Fruit fly (Drosophila melanogaster) whole organism, embryonic: ENCODE measurements around the gene Dcps.
A peak's percentile ranks its signal among the peaks of the same experiment; 100 is the strongest.

ENCODE experiments used
- Ada2b ChIP-seq: fragments of 200-800 bp; sonication (Bioruptor generic); IDR thresholded peaks from 2 replicates; pipeline ENCODE4 v1.3.6; 2022; ENCODE audit warnings: missing biosample characterization, missing genetic modification characterization
- Aef1 ChIP-seq: fragments of 200-800 bp; sonication (Bioruptor generic); IDR thresholded peaks from 3 replicates; pipeline ENCODE4 v1.3.6; 2022; ENCODE audit warnings: missing biosample characterization, missing genetic modification characterization
- Awh ChIP-seq: fragments of 200-800 bp; sonication (Bioruptor generic); IDR thresholded peaks from 2 replicates; pipeline ENCODE4, ENCODE4 v1.3.6; 2022; ENCODE audit warnings: missing biosample characterization, missing genetic modification characterization
- B-H1 ChIP-seq: fragments of 200-800 bp; sonication (Bioruptor generic); IDR thresholded peaks from 3 replicates; pipeline ENCODE4 v1.3.6; 2022; ENCODE audit warnings: missing biosample characterization, missing genetic modification characterization
- Bteb2 ChIP-seq: fragments of 200-800 bp; sonication (Bioruptor generic); optimal IDR thresholded peaks from 2 replicates; lab custom pipeline; 2016; ENCODE audit warnings: missing biosample characterization, missing genetic modification characterization
- CG10267 ChIP-seq: fragments of 200-800 bp; sonication (Bioruptor generic); optimal IDR thresholded peaks from 2 replicates; lab custom pipeline; 2018; ENCODE audit warnings: missing biosample characterization, mild to moderate bottlenecking, missing genetic modification characterization, moderate library complexity
- CG12391 ChIP-seq: fragments of 200-800 bp; sonication (Bioruptor generic); optimal IDR thresholded peaks from 3 replicates; lab custom pipeline; 2018; ENCODE audit warnings: missing biosample characterization, mild to moderate bottlenecking, missing genetic modification characterization, moderate library complexity
- CG13894 ChIP-seq: fragments of 200-800 bp; sonication (Bioruptor generic); optimal IDR thresholded peaks from 3 replicates; lab custom pipeline; 2018; ENCODE audit warnings: missing biosample characterization, mild to moderate bottlenecking, missing genetic modification characterization, moderate library complexity
- CG14710 ChIP-seq: fragments of 200-800 bp; sonication (Bioruptor generic); optimal IDR thresholded peaks from 3 replicates; lab custom pipeline; 2019; ENCODE audit warnings: missing biosample characterization, mild to moderate bottlenecking, missing genetic modification characterization, moderate library complexity
- CG15696 ChIP-seq: fragments of 200-800 bp; sonication (Bioruptor generic); optimal IDR thresholded peaks from 2 replicates; lab custom pipeline; 2019; ENCODE audit warnings: missing biosample characterization, mild to moderate bottlenecking, missing genetic modification characterization, moderate library complexity
- CG1603 ChIP-seq: fragments of 200-800 bp; sonication (Bioruptor generic); optimal IDR thresholded peaks from 2 replicates; lab custom pipeline; 2019; ENCODE audit warnings: missing biosample characterization, mild to moderate bottlenecking, missing genetic modification characterization, moderate library complexity
- CG17186 ChIP-seq: fragments of 200-800 bp; sonication (Bioruptor generic); optimal IDR thresholded peaks from 3 replicates; lab custom pipeline; 2017; ENCODE audit warnings: missing biosample characterization, missing genetic modification reagents, missing genetic modification characterization
- CG1792 ChIP-seq: fragments of 200-800 bp; sonication (Bioruptor generic); optimal IDR thresholded peaks from 2 replicates; lab custom pipeline; 2016; ENCODE audit warnings: missing biosample characterization, missing genetic modification characterization
- CG2875 ChIP-seq: fragments of 200-800 bp; sonication (Bioruptor generic); optimal IDR thresholded peaks from 2 replicates; lab custom pipeline; 2017; ENCODE audit warnings: missing biosample characterization, mild to moderate bottlenecking, missing genetic modification characterization, missing genetic modification reagents
- CG31224 ChIP-seq: fragments of 200-800 bp; sonication (Bioruptor generic); IDR thresholded peaks from 2 replicates; pipeline ENCODE4 v1.3.6; 2022; ENCODE audit warnings: missing biosample characterization, missing genetic modification characterization
- CG34376 ChIP-seq: fragments of 200-800 bp; sonication (Bioruptor generic); optimal IDR thresholded peaks from 2 replicates; lab custom pipeline; 2018; ENCODE audit warnings: missing biosample characterization, mild to moderate bottlenecking, missing genetic modification characterization
- CG43689 ChIP-seq: fragments of 200-800 bp; sonication (Bioruptor generic); IDR thresholded peaks from 2 replicates; pipeline ENCODE4 v1.3.6; 2022; ENCODE audit warnings: missing biosample characterization, missing genetic modification characterization
- CG6854 ChIP-seq: fragments of 200-800 bp; sonication (Bioruptor generic); optimal IDR thresholded peaks from 3 replicates; lab custom pipeline; 2017; ENCODE audit warnings: missing biosample characterization, mild to moderate bottlenecking, missing genetic modification characterization
- CG7963 ChIP-seq: fragments of 200-800 bp; sonication (Bioruptor generic); IDR thresholded peaks from 3 replicates; pipeline ENCODE4 v1.3.6; 2022; ENCODE audit warnings: missing biosample characterization, missing genetic modification characterization; ENCODE audit not compliant: partially characterized antibody
- CG8388 ChIP-seq: fragments of 200-800 bp; sonication (Bioruptor generic); optimal IDR thresholded peaks from 2 replicates; lab custom pipeline; 2019; ENCODE audit warnings: missing biosample characterization, mild to moderate bottlenecking, missing genetic modification characterization, moderate library complexity
- CG9817 ChIP-seq: fragments of 200-800 bp; sonication (Bioruptor generic); optimal IDR thresholded peaks from 2 replicates; lab custom pipeline; 2018; ENCODE audit warnings: missing biosample characterization, mild to moderate bottlenecking, missing genetic modification characterization, moderate library complexity
- Chrac-16 ChIP-seq: fragments of 200-800 bp; sonication (Bioruptor generic); optimal IDR thresholded peaks from 3 replicates; lab custom pipeline; 2016; ENCODE audit warnings: missing biosample characterization, missing genetic modification characterization
- Dad ChIP-seq: fragments of 200-800 bp; sonication (Bioruptor generic); optimal IDR thresholded peaks from 3 replicates; lab custom pipeline; 2016; ENCODE audit warnings: missing biosample characterization, missing genetic modification characterization
- ERR ChIP-seq: fragments of 200-800 bp; sonication (Bioruptor generic); optimal IDR thresholded peaks from 2 replicates; lab custom pipeline; 2016; ENCODE audit warnings: missing biosample characterization, missing genetic modification characterization
- HLH54F ChIP-seq: fragments of 200-800 bp; sonication (Bioruptor generic); optimal IDR thresholded peaks from 3 replicates; lab custom pipeline; 2016; ENCODE audit warnings: missing biosample characterization, missing genetic modification characterization
- Hmr ChIP-seq: fragments of 200-800 bp; sonication (Bioruptor generic); optimal IDR thresholded peaks from 3 replicates; lab custom pipeline; 2017; ENCODE audit warnings: mild to moderate bottlenecking, missing biosample characterization, missing genetic modification reagents, missing genetic modification characterization
- NFAT ChIP-seq: fragments of 200-800 bp; sonication (Bioruptor generic); IDR thresholded peaks from 2 replicates; pipeline ENCODE4 v1.3.6; 2022; ENCODE audit warnings: missing biosample characterization, missing genetic modification characterization
- Ptx1 ChIP-seq: fragments of 200-800 bp; sonication (Bioruptor generic); IDR thresholded peaks from 2 replicates; pipeline ENCODE4 v1.3.6; 2022; ENCODE audit warnings: missing biosample characterization, missing genetic modification characterization
- TFAM ChIP-seq: fragments of 200-800 bp; sonication (Bioruptor generic); optimal IDR thresholded peaks from 2 replicates; lab custom pipeline; 2017; ENCODE audit warnings: missing biosample characterization, missing genetic modification characterization, inconsistent platforms
- abd-A ChIP-seq: fragments of 200-800 bp; sonication (Bioruptor generic); optimal IDR thresholded peaks from 3 replicates; lab custom pipeline; 2019; ENCODE audit warnings: missing biosample characterization, mild to moderate bottlenecking, missing genetic modification characterization, moderate library complexity
- dimm ChIP-seq: fragments of 200-800 bp; sonication (Bioruptor generic); IDR thresholded peaks from 2 replicates; pipeline ENCODE4 v1.3.6; 2022; ENCODE audit warnings: missing biosample characterization, missing genetic modification characterization
- dysf ChIP-seq: fragments of 200-800 bp; sonication (Bioruptor generic); IDR thresholded peaks from 3 replicates; pipeline ENCODE4 v1.3.6; 2022; ENCODE audit warnings: missing biosample characterization, missing genetic modification characterization
- fd64A ChIP-seq: fragments of 200-800 bp; sonication (Bioruptor generic); optimal IDR thresholded peaks from 3 replicates; lab custom pipeline; 2018; ENCODE audit warnings: missing biosample characterization, mild to moderate bottlenecking, missing genetic modification characterization
- fu2 ChIP-seq: fragments of 200-800 bp; sonication (Bioruptor generic); optimal IDR thresholded peaks from 2 replicates; lab custom pipeline; 2016; ENCODE audit warnings: missing biosample characterization, missing genetic modification characterization
- grn ChIP-seq: fragments of 200-800 bp; sonication (Bioruptor generic); optimal IDR thresholded peaks from 3 replicates; lab custom pipeline; 2017; ENCODE audit warnings: missing biosample characterization, missing genetic modification characterization
- gt ChIP-seq: fragments of 200-800 bp; sonication (Bioruptor generic); IDR thresholded peaks from 2 replicates; pipeline ENCODE4 v1.3.6; 2022; ENCODE audit warnings: missing biosample characterization, missing genetic modification characterization
- hbn ChIP-seq: fragments of 200-800 bp; sonication (Bioruptor generic); IDR thresholded peaks from 2 replicates; pipeline ENCODE4 v1.3.6; 2022; ENCODE audit warnings: missing biosample characterization, missing genetic modification characterization; ENCODE audit not compliant: partially characterized antibody
- lola ChIP-seq, 3 experiments: fragments of >200 bp in 2 of 3; fragments of 200-800 bp in 1 of 3; sonication (Bioruptor generic) in 1 of 3; optimal IDR thresholded peaks; 2 replicates each; lab custom pipeline; 2017 to 2019; ENCODE audit warnings: missing biosample characterization in 3 of 3, missing genetic modification characterization in 3 of 3, mild to moderate bottlenecking in 1 of 3, moderate library complexity in 1 of 3
- maf-S ChIP-seq: fragments of 200-800 bp; sonication (Bioruptor generic); optimal IDR thresholded peaks from 2 replicates; lab custom pipeline; 2016; ENCODE audit warnings: missing biosample characterization, missing genetic modification characterization
- nau ChIP-seq: fragments of 200-800 bp; sonication (Bioruptor generic); optimal IDR thresholded peaks from 3 replicates; lab custom pipeline; 2017; ENCODE audit warnings: missing biosample characterization, mild to moderate bottlenecking, missing genetic modification characterization, missing genetic modification reagents
- prd ChIP-seq, 3 experiments: fragments of >200 bp in 2 of 3; fragments of 200-800 bp in 1 of 3; sonication (Bioruptor generic) in 1 of 3; optimal IDR thresholded peaks in 2 of 3; IDR thresholded peaks in 1 of 3; 2 replicates in 2 of 3; 3 replicates in 1 of 3; pipeline versions ENCODE4 v1.3.6 to Lab custom; 2017 to 2022; ENCODE audit warnings: missing biosample characterization in 1 of 3, missing genetic modification characterization in 1 of 3
- repo ChIP-seq: fragments of 200-800 bp; sonication (Bioruptor generic); optimal IDR thresholded peaks from 2 replicates; lab custom pipeline; 2016; ENCODE audit warnings: missing biosample characterization, missing genetic modification characterization
- sc ChIP-seq, 3 experiments: fragments of >200 bp in 2 of 3; fragments of 200-800 bp in 1 of 3; sonication (Bioruptor generic) in 1 of 3; optimal IDR thresholded peaks; 2 replicates in 2 of 3; 3 replicates in 1 of 3; lab custom pipeline; 2017; ENCODE audit warnings: mild to moderate bottlenecking in 1 of 3, missing biosample characterization in 1 of 3, missing genetic modification characterization in 1 of 3, missing genetic modification reagents in 1 of 3
- sob ChIP-seq: fragments of 200-800 bp; sonication (Bioruptor generic); IDR thresholded peaks from 2 replicates; pipeline ENCODE4 v1.3.6; 2022; ENCODE audit warnings: missing biosample characterization, missing genetic modification characterization
- sug ChIP-seq: fragments of 200-800 bp; optimal IDR thresholded peaks from 2 replicates; lab custom pipeline; 2019; ENCODE audit warnings: missing biosample characterization, mild to moderate bottlenecking, missing genetic modification characterization, moderate library complexity
- tgo ChIP-seq: fragments of 200-800 bp; sonication (Bioruptor generic); IDR thresholded peaks from 3 replicates; pipeline ENCODE4 v1.3.6; 2022; ENCODE audit warnings: missing biosample characterization, missing genetic modification characterization
- zen2 ChIP-seq: fragments of 200-800 bp; sonication (Bioruptor generic); IDR thresholded peaks from 3 replicates; pipeline ENCODE4 v1.3.6; 2022; ENCODE audit warnings: missing biosample characterization, missing genetic modification characterization; ENCODE audit not compliant: partially characterized antibody

Dcps gene

DNA sequence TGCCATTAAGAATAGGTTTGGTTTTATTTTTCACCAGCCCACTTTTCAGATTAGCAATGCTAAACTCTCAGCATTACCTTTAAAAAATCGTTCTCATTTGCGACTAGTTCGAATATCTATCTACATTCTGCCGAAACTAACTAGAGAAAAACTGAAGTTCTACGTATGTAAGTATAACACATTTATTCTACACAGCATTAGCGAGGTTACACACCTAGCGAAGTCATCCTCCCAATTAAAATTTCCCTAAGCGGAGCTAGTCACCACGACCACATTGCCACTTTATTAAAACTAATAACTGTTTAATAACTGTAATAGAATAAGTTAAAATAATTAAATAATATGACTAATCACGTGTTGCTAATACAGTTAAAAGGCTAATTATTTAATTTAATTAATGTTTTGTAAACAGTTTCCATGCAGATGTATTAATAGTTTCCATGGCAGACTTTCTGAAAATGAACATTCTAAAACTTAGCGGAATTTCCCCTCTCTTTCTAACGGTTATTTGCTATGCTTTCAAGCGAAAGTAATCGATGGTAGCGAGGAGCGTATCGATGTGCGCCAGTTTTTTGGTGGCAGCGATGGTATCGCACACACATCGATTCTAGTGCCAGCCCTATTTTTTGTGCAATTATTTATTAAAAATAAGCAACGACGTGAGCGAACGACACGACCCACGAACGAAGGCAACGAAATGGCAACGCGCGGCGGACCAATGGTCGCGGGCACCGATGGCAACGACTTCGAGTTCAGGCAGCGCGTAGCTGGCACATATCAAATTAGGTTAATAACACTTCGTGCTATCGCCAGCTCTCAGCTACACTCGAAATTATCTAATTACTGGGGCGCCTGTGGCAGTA is 24.4 kb upstream of the Dcps start, which contains the start of gene jagn (continued):
- no peak for TF ChIP-seq gt (GFP tag; lab: Robert Waterston, UW)
- no peak for TF ChIP-seq nau (GFP tag; lab: Kevin White, UChicago)
- peak; percentile 19 for TF ChIP-seq Bteb2
- peak; percentile 41 for TF ChIP-seq fu2 (GFP tag; lab: Kevin White, UChicago)
- peak; percentile 80 for TF ChIP-seq HLH54F (GFP tag; lab: Kevin White, UChicago)
- TF ChIP-seq CG13894 (tag; lab: Kevin White, UChicago): peak; percentile 31
- TF ChIP-seq CG43689 (GFP tag; lab: Robert Waterston, UW): no peak
- TF ChIP-seq Hmr: peak; percentile 70
- TF ChIP-seq sug (tag; lab: Kevin White, UChicago): peak; percentile 54
- peak; percentile 40; the same call in 2 of the 3 replicates for TF ChIP-seq tgo (GFP tag; lab: Robert Waterston, UW)
- TF ChIP-seq dimm: no peak
- peak; percentile 44 for TF ChIP-seq Chrac-16 (GFP tag; lab: Kevin White, UChicago)
- TF ChIP-seq Ptx1: peak; percentile 63
- TF ChIP-seq hbn (GFP tag; lab: Robert Waterston, UW): peak; percentile 99
- no peak for TF ChIP-seq fd64A (GFP tag; lab: Kevin White, UChicago)
- TF ChIP-seq Aef1: peak; percentile 52
- TF ChIP-seq Awh: 0 out of 2 replicates have a peak, but pooled peaks have one; percentile 29
- peak in 1 of 3 experiments; percentile 33 for TF ChIP-seq lola (GFP tag; optimal IDR thresholded peaks at IDR 0.05; lab: Kevin White, UChicago)
- TF ChIP-seq CG34376 (GFP tag; lab: Kevin White, UChicago): peak; percentile 59
- TF ChIP-seq CG8388 (GFP tag; lab: Kevin White, UChicago): peak; percentile 6
- TF ChIP-seq CG15696: peak; percentile 13
- peak; percentile 99 for TF ChIP-seq zen2
- peak; percentile 87 for TF ChIP-seq CG17186 (GFP tag; lab: Kevin White, UChicago)
- TF ChIP-seq grn (GFP tag; lab: Kevin White, UChicago): peak; percentile 1
- peak; percentile 82 for TF ChIP-seq CG14710 (tag; lab: Kevin White, UChicago)
- TF ChIP-seq ERR (GFP tag; lab: Kevin White, UChicago): peak; percentile 10
- TF ChIP-seq sob (GFP tag; lab: Robert Waterston, UW): peak; percentile 72; the same call in 1 of the 2 replicates
- no peak for TF ChIP-seq sc (optimal IDR thresholded peaks at IDR 0.05; lab: Kevin White, UChicago)
- TF ChIP-seq sc (GFP tag; optimal IDR thresholded peaks at IDR 0.05; lab: Kevin White, UChicago): peak; percentile 20
- TF ChIP-seq Ada2b (GFP tag; lab: Robert Waterston, UW): peak; percentile 50; the same call in 1 of the 2 replicates
- TF ChIP-seq CG31224 (GFP tag; lab: Robert Waterston, UW): no peak
- TF ChIP-seq abd-A (tag; lab: Kevin White, UChicago): peak; percentile 81
- TF ChIP-seq prd (optimal IDR thresholded peaks at IDR 0.05; lab: Kevin White, UChicago): no peak
- peak; percentile 53; the same call in 1 of the 3 replicates for TF ChIP-seq prd (GFP tag; IDR thresholded peaks at IDR 0.05; lab: Robert Waterston, UW)
- TF ChIP-seq repo (GFP tag; lab: Kevin White, UChicago): peak; percentile 36
- TF ChIP-seq maf-S (GFP tag; lab: Kevin White, UChicago): peak; percentile 46
- TF ChIP-seq NFAT (GFP tag; lab: Robert Waterston, UW): peak; percentile 91
- peak; percentile 77 for TF ChIP-seq CG1603 (tag; lab: Kevin White, UChicago)
- peak; percentile 48 for TF ChIP-seq Dad (GFP tag; lab: Kevin White, UChicago)
- TF ChIP-seq CG7963 (GFP tag; lab: Robert Waterston, UW): peak; percentile 100
- peak; percentile 63; the same call in 2 of the 3 replicates for TF ChIP-seq dysf (GFP tag; lab: Robert Waterston, UW)
- TF ChIP-seq CG2875: no peak
- TF ChIP-seq CG1792 (GFP tag; lab: Kevin White, UChicago): peak; percentile 35
- no peak for TF ChIP-seq B-H1
- peak; percentile 47 for TF ChIP-seq CG9817
- TF ChIP-seq CG6854 (GFP tag; lab: Kevin White, UChicago): peak; percentile 0
- TF ChIP-seq CG12391: peak; percentile 68
- TF ChIP-seq CG10267 (tag; lab: Kevin White, UChicago): peak; percentile 73
- no peak for TF ChIP-seq TFAM
